Worm (Caenorhabditis elegans) whole organism, early embryonic: ENCODE data around the gene JC8.4.

ENCODE experiments used
- B0310.2 ChIP-seq: sonication (generic microtip); optimal IDR thresholded peaks from 2 replicates; lab custom pipeline; 2016; ENCODE audit warnings: mild to moderate bottlenecking, missing genetic modification characterization, missing compliant biosample characterization
- F13C5.2 ChIP-seq: sonication (generic microtip); optimal IDR thresholded peaks from 2 replicates; lab custom pipeline; 2017; ENCODE audit warnings: mild to moderate bottlenecking, missing genetic modification characterization, inconsistent platforms, missing compliant biosample characterization
- aly-1 ChIP-seq: sonication (generic microtip); optimal IDR thresholded peaks from 2 replicates; lab custom pipeline; 2016; ENCODE audit warnings: missing genetic modification characterization, missing compliant biosample characterization
- ama-1 ChIP-seq: fragments of 150-350 bp; optimal IDR thresholded peaks from 2 replicates; lab custom pipeline; 2014
- ceh-13 ChIP-seq: fragments of 200-800 bp; sonication (Bioruptor generic); optimal IDR thresholded peaks from 2 replicates; lab custom pipeline; 2018; ENCODE audit warnings: mild to moderate bottlenecking, missing genetic modification characterization, missing compliant biosample characterization
- ceh-36 ChIP-seq: sonication (generic microtip); optimal IDR thresholded peaks from 2 replicates; lab custom pipeline; 2016; ENCODE audit warnings: missing genetic modification characterization, inconsistent platforms, missing compliant biosample characterization
- ets-7 ChIP-seq: sonication (generic microtip); optimal IDR thresholded peaks from 2 replicates; lab custom pipeline; 2016; ENCODE audit warnings: missing genotype, missing genetic modification characterization, missing compliant biosample characterization
- flt-1 ChIP-seq: fragments of 200-800 bp; sonication (Bioruptor generic); IDR thresholded peaks from 2 replicates; pipeline ENCODE4 v1.3.6; 2022; ENCODE audit warnings: missing genetic modification characterization, missing compliant biosample characterization
- hmbx-1 ChIP-seq: sonication (generic microtip); optimal IDR thresholded peaks from 2 replicates; lab custom pipeline; 2016; ENCODE audit warnings: mild to moderate bottlenecking, missing genetic modification characterization, missing compliant biosample characterization
- hmg-4 ChIP-seq: fragments of 200-800 bp; sonication (Bioruptor generic); optimal IDR thresholded peaks from 2 replicates; lab custom pipeline; 2018; ENCODE audit warnings: mild to moderate bottlenecking, missing genetic modification characterization, missing compliant biosample characterization
- hnd-1 ChIP-seq: sonication (generic microtip); optimal IDR thresholded peaks from 2 replicates; lab custom pipeline; 2016; ENCODE audit warnings: missing genetic modification characterization, missing compliant biosample characterization
- pes-1 ChIP-seq: fragments of 200-800 bp; sonication (Bioruptor generic); IDR thresholded peaks from 2 replicates; pipeline ENCODE4 v1.3.6; 2022; ENCODE audit warnings: missing genetic modification reagents, missing genetic modification characterization, missing compliant biosample characterization
- scrt-1 ChIP-seq: fragments of 200-800 bp; sonication (Bioruptor generic); IDR thresholded peaks from 2 replicates; pipeline ENCODE4 v1.3.6; 2022; ENCODE audit warnings: missing genetic modification characterization, missing compliant biosample characterization
- sea-1 ChIP-seq: fragments of 200-800 bp; sonication (Bioruptor generic); conservative IDR thresholded peaks from 2 replicates; pipeline ENCODE4 v1.3.6; 2022; ENCODE audit warnings: missing genetic modification characterization, missing compliant biosample characterization
- tbx-11 ChIP-seq: fragments of 200-800 bp; sonication (Bioruptor generic); IDR thresholded peaks from 2 replicates; pipeline ENCODE4 v1.3.6; 2022; ENCODE audit warnings: missing genetic modification characterization, missing compliant biosample characterization
- tbx-37 ChIP-seq: fragments of 200-800 bp; sonication (Bioruptor generic); conservative IDR thresholded peaks from 2 replicates; pipeline ENCODE4 v1.3.6; 2022; ENCODE audit warnings: missing genetic modification reagents, missing genetic modification characterization, missing compliant biosample characterization
- tra-4 ChIP-seq: sonication (generic microtip); optimal IDR thresholded peaks from 2 replicates; lab custom pipeline; 2017; ENCODE audit warnings: missing genetic modification characterization, missing compliant biosample characterization

The JC8.4 gene

ce11 chrIV:13246961-13247360 lies 3.5 kb downstream of the JC8.4 start, which contains the start of gene JC8.7:
TSS of gene JC8.7 (plus strand) at chrIV:13247261.
- no peak for TF ChIP-seq F13C5.2
- TF ChIP-seq hmg-4 (GFP tag; lab: Kevin White, UChicago) = no peak
- TF ChIP-seq pes-1 (GFP tag; lab: Robert Waterston, UW) = no peak
- no peak for TF ChIP-seq hnd-1
- no peak for TF ChIP-seq aly-1 (tag; lab: Kevin White, UChicago)
- no peak for TF ChIP-seq flt-1
- TF ChIP-seq tra-4 (tag; lab: Kevin White, UChicago) = no peak
- no peak for TF ChIP-seq ceh-36 (tag; lab: Kevin White, UChicago)
- no peak for TF ChIP-seq sea-1
- no peak for TF ChIP-seq tbx-11 (GFP tag; lab: Robert Waterston, UW)
- no peak for TF ChIP-seq ama-1 (lab: Kevin White, UChicago)
- TF ChIP-seq scrt-1 = no peak
- TF ChIP-seq ceh-13 (GFP tag; lab: Kevin White, UChicago) = no peak
- no peak for TF ChIP-seq tbx-37 (GFP tag; lab: Robert Waterston, UW)
- TF ChIP-seq B0310.2 (tag; lab: Kevin White, UChicago) = no peak
- no peak for TF ChIP-seq ets-7 (tag; lab: Kevin White, UChicago)
- TF ChIP-seq hmbx-1 (tag; lab: Kevin White, UChicago) = no peak

ce11 chrIV:13247780-13248179 lies 4.3 kb downstream of the JC8.4 start:
- TF ChIP-seq B0310.2 (tag; lab: Kevin White, UChicago) (no peak), sea-1 (no peak), tbx-37 (GFP tag; lab: Robert Waterston, UW) (no peak), F13C5.2 (no peak), hnd-1 (no peak), tbx-11 (GFP tag; lab: Robert Waterston, UW) (no peak)

- no peak for TF ChIP-seq ceh-13 (GFP tag; lab: Kevin White, UChicago)
- no peak for TF ChIP-seq tra-4 (tag; lab: Kevin White, UChicago)
- no peak for TF ChIP-seq pes-1 (GFP tag; lab: Robert Waterston, UW)
- TF ChIP-seq aly-1 (tag; lab: Kevin White, UChicago) = no peak
- TF ChIP-seq sea-1 = no peak
- no peak for TF ChIP-seq tbx-11 (GFP tag; lab: Robert Waterston, UW)
- TF ChIP-seq ceh-36 (tag; lab: Kevin White, UChicago) = no peak
- TF ChIP-seq ama-1 (lab: Kevin White, UChicago) = no peak
Observed at ce11 chrIV:13250243-13250642, 6.8 kb downstream of the JC8.4 start.

ce11 chrIV:13252211-13252610 lies 8.7 kb downstream of the JC8.4 start, which contains the start of gene ttr-51:
TSS of gene ttr-51 (minus strand) at chrIV:13252311.
- TF ChIP-seq flt-1 (no peak), hmg-4 (GFP tag; lab: Kevin White, UChicago) (no peak), sea-1 (no peak), aly-1 (tag; lab: Kevin White, UChicago) (no peak), hnd-1 (no peak), pes-1 (GFP tag; lab: Robert Waterston, UW) (no peak), hmbx-1 (tag; lab: Kevin White, UChicago) (no peak), ama-1 (lab: Kevin White, UChicago) (no peak), B0310.2 (tag; lab: Kevin White, UChicago) (no peak), tra-4 (tag; lab: Kevin White, UChicago) (no peak), ets-7 (tag; lab: Kevin White, UChicago) (no peak)

- TF ChIP-seq ceh-13 (GFP tag; lab: Kevin White, UChicago) (no peak), flt-1 (no peak), hnd-1 (no peak), tbx-11 (GFP tag; lab: Robert Waterston, UW) (no peak), sea-1 (no peak)
Observed at ce11 chrIV:13253841-13254240, 10.4 kb downstream of the JC8.4 start, which contains the start of gene ttr-45. TSS of gene ttr-45 (plus strand) at chrIV:13254225.

ce11 chrIV:13255886-13256285 lies 12.4 kb downstream of the JC8.4 start, which contains the start of gene bus-12:
TSS of gene bus-12 (plus strand) at chrIV:13256186.
- TF ChIP-seq tra-4 (tag; lab: Kevin White, UChicago) (no peak), sea-1 (no peak), pes-1 (GFP tag; lab: Robert Waterston, UW) (no peak), tbx-11 (GFP tag; lab: Robert Waterston, UW) (no peak), ama-1 (lab: Kevin White, UChicago) (no peak), hnd-1 (no peak)

- no peak for TF ChIP-seq ceh-13 (GFP tag; lab: Kevin White, UChicago)
- TF ChIP-seq ets-7 (tag; lab: Kevin White, UChicago) = no peak
- TF ChIP-seq hnd-1 = no peak
- TF ChIP-seq pes-1 (GFP tag; lab: Robert Waterston, UW) = no peak
- no peak for TF ChIP-seq hmbx-1 (tag; lab: Kevin White, UChicago)
- TF ChIP-seq hmg-4 (GFP tag; lab: Kevin White, UChicago) = no peak
- no peak for TF ChIP-seq tbx-11 (GFP tag; lab: Robert Waterston, UW)
- TF ChIP-seq ama-1 (lab: Kevin White, UChicago) = no peak
- no peak for TF ChIP-seq aly-1 (tag; lab: Kevin White, UChicago)
- TF ChIP-seq F13C5.2 = no peak
- no peak for TF ChIP-seq flt-1
- no peak for TF ChIP-seq sea-1
Observed at ce11 chrIV:13258872-13259271, 15.4 kb downstream of the JC8.4 start, which contains the start of gene JC8.16. TSS of gene JC8.16 (plus strand) at chrIV:13259172.

- TF ChIP-seq tbx-11 (GFP tag; lab: Robert Waterston, UW) = no peak
- no peak for TF ChIP-seq sea-1
- no peak for TF ChIP-seq hnd-1
- no peak for TF ChIP-seq ets-7 (tag; lab: Kevin White, UChicago)
- no peak for TF ChIP-seq B0310.2 (tag; lab: Kevin White, UChicago)
- no peak for TF ChIP-seq F13C5.2
- TF ChIP-seq tbx-37 (GFP tag; lab: Robert Waterston, UW) = no peak
- TF ChIP-seq tra-4 (tag; lab: Kevin White, UChicago) = no peak
- TF ChIP-seq ceh-13 (GFP tag; lab: Kevin White, UChicago) = no peak
- TF ChIP-seq flt-1 = no peak
- no peak for TF ChIP-seq pes-1 (GFP tag; lab: Robert Waterston, UW)
Observed at ce11 chrIV:13261778-13262177, 18.3 kb downstream of the JC8.4 start.
